Worm (Caenorhabditis elegans) whole organism, L2 larva: ENCODE results near the gene F36D3.8.

ENCODE experiments used
- F13H6.1 ChIP-seq: sonication (generic microtip); optimal IDR thresholded peaks from 2 replicates; lab custom pipeline; 2016; ENCODE audit warnings: missing genetic modification characterization, missing compliant biosample characterization
- Y55F3AM.14 ChIP-seq: fragments of 200-800 bp; sonication (Bioruptor generic); optimal IDR thresholded peaks from 2 replicates; lab custom pipeline; 2018; ENCODE audit warnings: mild to moderate bottlenecking, missing genetic modification characterization, missing compliant biosample characterization
- ZK546.5 ChIP-seq: sonication (generic microtip); optimal IDR thresholded peaks from 2 replicates; lab custom pipeline; 2017; ENCODE audit warnings: missing biosample characterization, missing genetic modification characterization
- ama-1 ChIP-seq: fragments of 150-350 bp; optimal IDR thresholded peaks from 2 replicates; lab custom pipeline; 2018; ENCODE audit warnings: inconsistent platforms
- dmd-4 ChIP-seq: sonication (generic microtip); optimal IDR thresholded peaks from 2 replicates; lab custom pipeline; 2017; ENCODE audit warnings: missing biosample characterization, missing genetic modification characterization
- lin-11 ChIP-seq: fragments of 150-350 bp; sonication (generic microtip); optimal IDR thresholded peaks from 2 replicates; lab custom pipeline; 2014; ENCODE audit warnings: missing biosample characterization, missing genetic modification characterization, inconsistent platforms, mixed read lengths
- nhr-11 ChIP-seq: fragments of 150-350 bp; optimal IDR thresholded peaks from 2 replicates; lab custom pipeline; 2014; ENCODE audit warnings: missing biosample characterization, missing genetic modification characterization
- nhr-237 ChIP-seq: fragments of 150-350 bp; optimal IDR thresholded peaks from 2 replicates; lab custom pipeline; 2014; ENCODE audit warnings: missing biosample characterization, missing genetic modification characterization
- sem-4 ChIP-seq: fragments of 150-350 bp; optimal IDR thresholded peaks from 2 replicates; lab custom pipeline; 2014; ENCODE audit warnings: missing biosample characterization, missing genetic modification reagents, missing genetic modification characterization
- ztf-4 ChIP-seq: fragments of 150-350 bp; optimal IDR thresholded peaks from 2 replicates; lab custom pipeline; 2014; ENCODE audit warnings: missing biosample characterization, missing genetic modification characterization

- no peak for TF ChIP-seq nhr-237
- no peak for TF ChIP-seq dmd-4
- no peak for TF ChIP-seq ztf-4
- no peak for TF ChIP-seq ZK546.5 (tag; lab: Kevin White, UChicago)
- no peak for TF ChIP-seq ama-1 (lab: Kevin White, UChicago)
- no peak for TF ChIP-seq sem-4 (tag; lab: Kevin White, UChicago)
- no peak for TF ChIP-seq Y55F3AM.14
- no peak for TF ChIP-seq lin-11 (tag; lab: Kevin White, UChicago)
- no peak for TF ChIP-seq F13H6.1 (tag; lab: Kevin White, UChicago)
- no peak for TF ChIP-seq nhr-11 (tag; lab: Kevin White, UChicago)
Measured at ce11 chrV:16565639-16566038, 38.7 kb downstream of the F36D3.8 start, which contains the start of gene sru-45.
